Worm (Caenorhabditis elegans) whole organism, midembryonic: ENCODE measurements around the gene str-233.

Source experiments
- cog-1 ChIP-seq: sonication (generic microtip); optimal IDR thresholded peaks from 2 replicates; lab custom pipeline; 2016; ENCODE audit warnings: missing genetic modification characterization, missing compliant biosample characterization
- flt-1 ChIP-seq: fragments of 200-800 bp; sonication (Bioruptor generic); IDR thresholded peaks from 2 replicates; pipeline ENCODE4 v1.3.6; 2022; ENCODE audit warnings: missing genetic modification characterization, missing compliant biosample characterization
- klf-2 ChIP-seq: fragments of 200-800 bp; sonication (Bioruptor generic); conservative IDR thresholded peaks from 2 replicates; pipeline ENCODE4 v1.3.6; 2022; ENCODE audit warnings: missing genetic modification reagents, missing genetic modification characterization, missing compliant biosample characterization
- med-1 ChIP-seq: sonication (generic microtip); optimal IDR thresholded peaks from 2 replicates; lab custom pipeline; 2017; ENCODE audit warnings: missing genetic modification characterization, mild to moderate bottlenecking, missing compliant biosample characterization, antibody characterized with exemption, missing genetic modification reagents; ENCODE audit not compliant: insufficient read depth
- ref-1 ChIP-seq: fragments of 200-800 bp; sonication (Bioruptor generic); conservative IDR thresholded peaks from 2 replicates; pipeline ENCODE4 v1.3.6; 2022; ENCODE audit warnings: missing genetic modification reagents, missing genetic modification characterization, missing compliant biosample characterization
- tab-1 ChIP-seq: fragments of 200-800 bp; sonication (Bioruptor generic); IDR thresholded peaks from 2 replicates; pipeline ENCODE4 v1.3.6; 2022; ENCODE audit warnings: missing genetic modification characterization, missing compliant biosample characterization
- ztf-23 ChIP-seq: fragments of 200-800 bp; sonication (Bioruptor generic); IDR thresholded peaks from 2 replicates; pipeline ENCODE4 v1.3.6; 2022; ENCODE audit warnings: missing genetic modification reagents, missing genetic modification characterization, missing compliant biosample characterization

ce11 chrV:16058872-16059271 is 49.4 kb upstream of the str-233 start, which contains the start of gene F14H3.6:
- TF ChIP-seq klf-2 (GFP tag; lab: Robert Waterston, UW) (no peak), ref-1 (GFP tag; lab: Robert Waterston, UW) (no peak), cog-1 (tag; lab: Kevin White, UChicago) (no peak), flt-1 (GFP tag; lab: Robert Waterston, UW) (no peak), med-1 (GFP tag; lab: Kevin White, UChicago) (no peak), ztf-23 (no peak), tab-1 (GFP tag; lab: Robert Waterston, UW) (no peak)
